Worm (Caenorhabditis elegans) whole organism, L1 larva: Measurements from ENCODE around the gene fbxl-2.

ENCODE experiments used
- C04F5.9 ChIP-seq: sonication (generic microtip); optimal IDR thresholded peaks from 2 replicates; lab custom pipeline; 2016; ENCODE audit warnings: missing genetic modification characterization, missing compliant biosample characterization
- F16B12.6 ChIP-seq: fragments of 150-350 bp; optimal IDR thresholded peaks from 2 replicates; lab custom pipeline; 2014; ENCODE audit warnings: missing biosample characterization, missing genetic modification characterization
- Y116A8C.19 ChIP-seq: sonication (generic microtip); optimal IDR thresholded peaks from 2 replicates; lab custom pipeline; 2016; ENCODE audit warnings: missing compliant biosample characterization, missing genetic modification characterization, borderline replicate concordance
- alr-1 ChIP-seq: fragments of 200-800 bp; sonication (Bioruptor generic); optimal IDR thresholded peaks from 2 replicates; lab custom pipeline; 2018; ENCODE audit warnings: borderline replicate concordance, mild to moderate bottlenecking, missing genetic modification characterization, missing compliant biosample characterization
- aly-2 ChIP-seq: fragments of 150-350 bp; optimal IDR thresholded peaks from 2 replicates; lab custom pipeline; 2014; ENCODE audit warnings: missing biosample characterization, missing genetic modification characterization
- ama-1 ChIP-seq: fragments of 150-350 bp; optimal IDR thresholded peaks from 2 replicates; lab custom pipeline; 2014
- ceh-8 ChIP-seq: fragments of 200-800 bp; sonication (Bioruptor generic); optimal IDR thresholded peaks from 2 replicates; lab custom pipeline; 2018; ENCODE audit warnings: mild to moderate bottlenecking, missing genetic modification characterization, moderate library complexity, missing compliant biosample characterization
- ceh-90 ChIP-seq: sonication (generic microtip); optimal IDR thresholded peaks from 2 replicates; lab custom pipeline; 2016; ENCODE audit warnings: missing genetic modification characterization, missing compliant biosample characterization
- efl-1 ChIP-seq, 4 experiments: fragments of 150-350 bp; optimal IDR thresholded peaks in 3 of 4; peaks in 1 of 4; 1 replicate in 1 of 4; 2 replicates in 3 of 4; lab custom pipeline; 2014; ENCODE audit warnings: missing biosample characterization in 2 of 4, missing genetic modification characterization in 2 of 4, missing genetic modification reagents in 2 of 4
- efl-3 ChIP-seq: fragments of 200-800 bp; sonication (Bioruptor generic); optimal IDR thresholded peaks from 2 replicates; lab custom pipeline; 2018; ENCODE audit warnings: mild to moderate bottlenecking, missing genetic modification characterization, missing compliant biosample characterization
- egl-13 ChIP-seq: sonication (generic microtip); optimal IDR thresholded peaks from 2 replicates; lab custom pipeline; 2016; ENCODE audit warnings: missing genotype, missing genetic modification reagents, missing genetic modification characterization, missing compliant biosample characterization
- elt-2 ChIP-seq: sonication (generic microtip); optimal IDR thresholded peaks from 2 replicates; lab custom pipeline; 2016; ENCODE audit warnings: missing genetic modification characterization, mild to moderate bottlenecking, inconsistent platforms, missing compliant biosample characterization, missing genetic modification reagents
- fkh-10 ChIP-seq: sonication (generic microtip); optimal IDR thresholded peaks from 2 replicates; lab custom pipeline; 2017; ENCODE audit warnings: missing biosample characterization, missing genetic modification reagents, missing genetic modification characterization
- fkh-4 ChIP-seq: sonication (generic microtip); optimal IDR thresholded peaks from 2 replicates; lab custom pipeline; 2016; ENCODE audit warnings: missing compliant biosample characterization, missing genetic modification characterization, borderline replicate concordance
- fos-1 ChIP-seq: fragments of 150-350 bp; optimal IDR thresholded peaks from 2 replicates; lab custom pipeline; 2014; ENCODE audit warnings: missing biosample characterization, missing genetic modification characterization
- grh-1 ChIP-seq: fragments of 200-800 bp; sonication (Bioruptor generic); IDR thresholded peaks from 2 replicates; pipeline ENCODE4 v1.3.6; 2022; ENCODE audit warnings: missing genetic modification reagents, missing genetic modification characterization, missing compliant biosample characterization
- hlh-17 ChIP-seq: fragments of 200-800 bp; sonication (Bioruptor generic); optimal IDR thresholded peaks from 2 replicates; lab custom pipeline; 2018; ENCODE audit warnings: missing genetic modification characterization, mild to moderate bottlenecking, missing compliant biosample characterization, moderate library complexity, borderline replicate concordance
- irx-1 ChIP-seq: sonication (generic microtip); optimal IDR thresholded peaks from 2 replicates; lab custom pipeline; 2016; ENCODE audit warnings: missing genetic modification characterization, missing compliant biosample characterization
- isw-1 ChIP-seq: fragments of 200-800 bp; sonication (Bioruptor generic); IDR thresholded peaks from 2 replicates; pipeline ENCODE4 v1.3.6; 2022; ENCODE audit warnings: missing genetic modification characterization, missing compliant biosample characterization
- jun-1 ChIP-seq: fragments of 150-350 bp; optimal IDR thresholded peaks from 2 replicates; lab custom pipeline; 2014; ENCODE audit warnings: missing biosample characterization, missing genetic modification reagents, missing genetic modification characterization
- lin-13 ChIP-seq: fragments of 150-350 bp; optimal IDR thresholded peaks from 2 replicates; lab custom pipeline; 2014; ENCODE audit warnings: missing biosample characterization, missing genetic modification reagents, missing genetic modification characterization
- lin-35 ChIP-seq, 2 experiments: fragments of 150-350 bp; optimal IDR thresholded peaks; 2 replicates each; lab custom pipeline; 2014; ENCODE audit warnings: missing biosample characterization in 2 of 2, missing genetic modification characterization in 2 of 2, missing genetic modification reagents in 2 of 2
- lin-39 ChIP-seq: fragments of 150-350 bp; optimal IDR thresholded peaks from 2 replicates; lab custom pipeline; 2014; ENCODE audit warnings: missing biosample characterization, missing genetic modification reagents, missing genetic modification characterization
- lir-3 ChIP-seq: sonication (generic microtip); optimal IDR thresholded peaks from 2 replicates; lab custom pipeline; 2016; ENCODE audit warnings: mild to moderate bottlenecking, missing genetic modification characterization, moderate library complexity, missing compliant biosample characterization; ENCODE audit not compliant: poor library complexity
- lsy-2 ChIP-seq, 2 experiments: fragments of 150-350 bp; optimal IDR thresholded peaks; 2 replicates each; lab custom pipeline; 2014; ENCODE audit warnings: missing biosample characterization in 2 of 2, missing genetic modification characterization in 2 of 2
- mab-9 ChIP-seq: fragments of 200-800 bp; sonication (Bioruptor generic); IDR thresholded peaks from 2 replicates; pipeline ENCODE4 v1.3.6; 2022; ENCODE audit warnings: missing genetic modification reagents, missing genetic modification characterization, missing compliant biosample characterization
- nhr-11 ChIP-seq: fragments of 150-350 bp; optimal IDR thresholded peaks from 2 replicates; lab custom pipeline; 2014; ENCODE audit warnings: missing biosample characterization, missing genetic modification characterization
- nhr-12 ChIP-seq: sonication (generic microtip); optimal IDR thresholded peaks from 2 replicates; lab custom pipeline; 2017; ENCODE audit warnings: missing biosample characterization, missing genetic modification characterization
- nhr-19 ChIP-seq: fragments of 200-800 bp; sonication (Bioruptor generic); conservative IDR thresholded peaks from 2 replicates; pipeline ENCODE4 v1.3.6; 2022; ENCODE audit warnings: missing genetic modification characterization, missing compliant biosample characterization
- nhr-28 ChIP-seq: fragments of 150-350 bp; optimal IDR thresholded peaks from 2 replicates; lab custom pipeline; 2014; ENCODE audit warnings: missing biosample characterization, missing genetic modification characterization
- nhr-47 ChIP-seq: sonication (generic microtip); optimal IDR thresholded peaks from 2 replicates; lab custom pipeline; 2016; ENCODE audit warnings: mild to moderate bottlenecking, missing genetic modification characterization, moderate library complexity, missing compliant biosample characterization
- nhr-71 ChIP-seq: sonication (generic microtip); optimal IDR thresholded peaks from 2 replicates; lab custom pipeline; 2016; ENCODE audit warnings: mild to moderate bottlenecking, missing genetic modification characterization, moderate library complexity, missing compliant biosample characterization
- nhr-76 ChIP-seq: sonication (generic microtip); optimal IDR thresholded peaks from 2 replicates; lab custom pipeline; 2017; ENCODE audit warnings: missing biosample characterization, missing genetic modification characterization
- nhr-77 ChIP-seq: fragments of 150-350 bp; optimal IDR thresholded peaks from 2 replicates; lab custom pipeline; 2014; ENCODE audit warnings: missing biosample characterization, missing genetic modification characterization
- nhr-84 ChIP-seq: sonication (generic microtip); optimal IDR thresholded peaks from 2 replicates; lab custom pipeline; 2017; ENCODE audit warnings: missing biosample characterization, missing genetic modification characterization
- pag-3 ChIP-seq: sonication (generic microtip); optimal IDR thresholded peaks from 2 replicates; lab custom pipeline; 2017; ENCODE audit warnings: missing genetic modification characterization, mild to moderate bottlenecking, missing compliant biosample characterization, antibody characterized with exemption, borderline replicate concordance; ENCODE audit not compliant: insufficient read depth
- pqm-1 ChIP-seq: sonication (generic microtip); optimal IDR thresholded peaks from 3 replicates; lab custom pipeline; 2017; ENCODE audit warnings: missing biosample characterization, missing genetic modification characterization
- skn-1 ChIP-seq: fragments of 150-350 bp; optimal IDR thresholded peaks from 2 replicates; lab custom pipeline; 2014; ENCODE audit warnings: missing biosample characterization, missing genetic modification characterization
- snpc-4 ChIP-seq: fragments of 150-350 bp; optimal IDR thresholded peaks from 2 replicates; lab custom pipeline; 2014; ENCODE audit warnings: missing biosample characterization, missing genetic modification characterization
- unc-130 ChIP-seq: fragments of 150-350 bp; optimal IDR thresholded peaks from 2 replicates; lab custom pipeline; 2017; ENCODE audit warnings: missing biosample characterization, missing genetic modification characterization, inconsistent platforms
- unc-86 ChIP-seq: sonication (generic microtip); optimal IDR thresholded peaks from 2 replicates; lab custom pipeline; 2016; ENCODE audit warnings: missing genetic modification characterization, missing compliant biosample characterization
- vab-15 ChIP-seq: sonication (generic microtip); optimal IDR thresholded peaks from 2 replicates; lab custom pipeline; 2017; ENCODE audit warnings: missing genotype, mild to moderate bottlenecking, missing genetic modification characterization, missing compliant biosample characterization
- xbp-1 ChIP-seq: sonication (generic microtip); optimal IDR thresholded peaks from 2 replicates; lab custom pipeline; 2016; ENCODE audit warnings: missing genetic modification characterization, missing compliant biosample characterization
- zag-1 ChIP-seq: fragments of 150-350 bp; optimal IDR thresholded peaks from 2 replicates; lab custom pipeline; 2014; ENCODE audit warnings: missing biosample characterization, missing genetic modification characterization
- zip-4 ChIP-seq: fragments of 200-800 bp; sonication (Bioruptor generic); optimal IDR thresholded peaks from 2 replicates; lab custom pipeline; 2018; ENCODE audit warnings: mild to moderate bottlenecking, missing genetic modification characterization, moderate library complexity, missing compliant biosample characterization
- ztf-4 ChIP-seq: fragments of 150-350 bp; optimal IDR thresholded peaks from 2 replicates; lab custom pipeline; 2014; ENCODE audit warnings: missing biosample characterization, missing genetic modification characterization

Gene fbxl-2

ce11 chrIII:4748666-4749065 is 8.4 kb upstream of the fbxl-2 start:
- TF ChIP-seq ama-1 = no peak
- TF ChIP-seq efl-1 (optimal IDR thresholded peaks at IDR 0.05; lab: Kevin White, UChicago) = no peak
- peak in 1 of 2 experiments; percentile 10 for TF ChIP-seq efl-1 (GFP tag; optimal IDR thresholded peaks at IDR 0.05 in 1 of 2; lab: Kevin White, UChicago)

ce11 chrIII:4752569-4752968 is 4.5 kb upstream of the fbxl-2 start:
- peak in 1 of 2 experiments; percentile 23 for TF ChIP-seq lsy-2 (tag; optimal IDR thresholded peaks at IDR 0.05; lab: Kevin White, UChicago)
- peak; percentile 59 for TF ChIP-seq isw-1 (GFP tag; lab: Robert Waterston, UW)
- 0 out of 2 replicates have a peak, but pooled peaks have one; percentile 29 for TF ChIP-seq grh-1 (GFP tag; lab: Robert Waterston, UW)
- 0 out of 2 replicates have a peak, but pooled peaks have one; percentile 34 for TF ChIP-seq mab-9 (GFP tag; lab: Robert Waterston, UW)
- peak; percentile 64 for TF ChIP-seq nhr-19 (GFP tag; lab: Robert Waterston, UW)
- TF ChIP-seq C04F5.9 (tag; lab: Kevin White, UChicago) = peak; percentile 95

ce11 chrIII:4754001-4754561 is 3.0 kb upstream of the fbxl-2 start, which contains the start of the genes rps-0 and rbg-3:
TSS of gene rps-0 (minus strand) at chrIII:4754051.
TSS of gene rbg-3 (plus strand) at chrIII:4754424.
- TF ChIP-seq unc-86 (tag; lab: Kevin White, UChicago) (peak; percentile 88), ceh-90 (tag; lab: Kevin White, UChicago) (peak; percentile 20), snpc-4 (peak; percentile 47), lin-35 (GFP tag; optimal IDR thresholded peaks at IDR 0.05; lab: Kevin White, UChicago) (peak; percentile 92 to 95), skn-1 (tag; lab: Kevin White, UChicago) (peak; percentile 76), nhr-19 (GFP tag; lab: Robert Waterston, UW) (peak; percentile 93), jun-1 (tag; lab: Kevin White, UChicago) (peak; percentile 90), efl-1 (optimal IDR thresholded peaks at IDR 0.05; lab: Kevin White, UChicago) (peak; percentile 94 to 95), efl-1 (GFP tag; optimal IDR thresholded peaks at IDR 0.05 in 1 of 2; lab: Kevin White, UChicago) (peak; percentile 88 to 99), zag-1 (tag; lab: Kevin White, UChicago) (no peak), nhr-47 (peak; percentile 95), efl-3 (GFP tag; lab: Kevin White, UChicago) (no peak), grh-1 (GFP tag; lab: Robert Waterston, UW) (peak; percentile 79), ztf-4 (peak; percentile 84), aly-2 (tag; lab: Kevin White, UChicago) (peak; percentile 66), lin-13 (GFP tag; lab: Kevin White, UChicago) (peak; percentile 90), zip-4 (GFP tag; lab: Kevin White, UChicago) (peak; percentile 74), egl-13 (tag; lab: Kevin White, UChicago) (peak; percentile 82), lir-3 (tag; lab: Kevin White, UChicago) (peak; percentile 75), hlh-17 (no peak), nhr-28 (tag; lab: Kevin White, UChicago) (no peak), pag-3 (no peak), Y116A8C.19 (tag; lab: Kevin White, UChicago) (no peak), C04F5.9 (tag; lab: Kevin White, UChicago) (peak; percentile 99), nhr-84 (tag; lab: Kevin White, UChicago) (no peak), nhr-76 (tag; lab: Kevin White, UChicago) (no peak), nhr-77 (peak; percentile 89), fos-1 (tag; lab: Kevin White, UChicago) (peak; percentile 88), nhr-71 (tag; lab: Kevin White, UChicago) (peak; percentile 97), unc-130 (tag; lab: Kevin White, UChicago) (peak; percentile 97), ceh-8 (GFP tag; lab: Kevin White, UChicago) (peak; percentile 90), irx-1 (tag; lab: Kevin White, UChicago) (peak; percentile 85), isw-1 (GFP tag; lab: Robert Waterston, UW) (peak; percentile 93), alr-1 (tag; lab: Kevin White, UChicago) (no peak), F16B12.6 (tag; lab: Kevin White, UChicago) (peak; percentile 71), nhr-12 (tag; lab: Kevin White, UChicago) (no peak), fkh-10 (peak; percentile 42), vab-15 (tag; lab: Kevin White, UChicago) (peak; percentile 77), elt-2 (tag; lab: Kevin White, UChicago) (peak; percentile 49), fkh-4 (tag; lab: Kevin White, UChicago) (peak; percentile 52), lin-39 (peak; percentile 77), nhr-11 (tag; lab: Kevin White, UChicago) (peak; percentile 74), pqm-1 (tag; lab: Kevin White, UChicago) (no peak), xbp-1 (tag; lab: Kevin White, UChicago) (peak; percentile 93), ama-1 (no peak)
